Fruit fly (Drosophila melanogaster): ENCODE measurements around the gene CG5805.
A peak's percentile ranks its signal among the peaks of the same experiment; 100 is the strongest.

The CG5805 gene

DNA sequence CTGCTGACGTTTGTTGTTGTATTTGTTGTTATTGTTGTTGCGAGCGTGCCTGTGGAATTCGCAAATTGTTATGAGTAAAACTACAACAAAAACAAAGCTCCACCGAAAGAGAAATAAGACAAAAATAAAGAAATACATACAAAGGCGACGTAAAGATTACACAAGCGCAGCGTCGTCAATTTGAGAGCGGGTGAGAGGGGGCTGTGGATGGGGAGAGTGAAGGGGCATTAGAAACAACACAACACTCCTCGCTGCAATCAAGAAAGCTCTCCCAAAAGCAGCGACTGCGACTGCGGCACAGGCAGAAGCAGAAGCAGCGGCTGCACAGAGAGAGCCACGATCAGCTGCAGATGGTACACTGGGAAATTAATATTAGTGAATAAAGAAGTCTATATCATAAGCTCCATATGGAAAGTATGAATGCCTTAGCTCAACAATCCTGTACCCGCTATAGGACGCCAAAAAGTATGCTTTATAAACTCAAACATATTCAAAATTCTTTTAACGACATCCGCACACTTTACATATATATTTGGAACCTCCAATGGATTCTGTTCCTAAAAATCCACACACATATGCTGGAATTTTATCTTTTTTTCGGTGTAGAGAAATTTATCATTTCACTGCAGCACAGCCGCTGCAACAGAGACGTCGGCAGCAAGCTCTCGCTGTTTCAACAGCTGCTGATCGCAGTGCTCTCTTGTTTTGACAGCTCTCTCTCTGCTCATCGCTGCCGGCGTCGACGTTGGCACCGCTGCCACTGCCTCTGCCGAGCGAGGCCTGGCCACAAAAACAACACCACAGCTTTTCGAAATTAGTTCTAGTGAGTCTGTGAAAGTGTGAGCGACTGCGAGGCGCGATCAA, 18.5 kb downstream of the CG5805 start, which contains the start of gene CG13631:
TSS of gene CG13631 (plus strand) at position 814 of the 864 bp plus-strand sequence.
- TF ChIP-seq Eip75B (GFP tag; optimal IDR thresholded peaks at IDR 0.05) (peak; percentile 98), svp (GFP tag) (peak; percentile 96), eg (GFP tag; IDR thresholded peaks at IDR 0.05) (peak; percentile 97), CG6792 (GFP tag; optimal IDR thresholded peaks at IDR 0.05) (peak; percentile 97), fd85E (GFP tag; optimal IDR thresholded peaks at IDR 0.05) (peak; percentile 80), Blimp-1 (GFP tag; optimal IDR thresholded peaks at IDR 0.05) (peak; percentile 81), Lpt (GFP tag; optimal IDR thresholded peaks at IDR 0.05) (peak; percentile 99), CG8119 (GFP tag; IDR thresholded peaks at IDR 0.05) (peak; percentile 99), CG10669 (GFP tag; optimal IDR thresholded peaks at IDR 0.05) (peak; percentile 88), cyc (GFP tag; optimal IDR thresholded peaks at IDR 0.05) (peak; percentile 97), spab (GFP tag; optimal IDR thresholded peaks at IDR 0.05) (peak; percentile 83), Smox (GFP tag; optimal IDR thresholded peaks at IDR 0.05) (peak; percentile 94), fd59A (GFP tag; optimal IDR thresholded peaks at IDR 0.05) (peak; percentile 81), salr (GFP tag; optimal IDR thresholded peaks at IDR 0.05) (peak; percentile 70 to 99), CG10631 (GFP tag; optimal IDR thresholded peaks at IDR 0.05) (peak; percentile 97), achi (GFP tag; optimal IDR thresholded peaks at IDR 0.05) (peak; percentile 97), CG6854 (GFP tag; optimal IDR thresholded peaks at IDR 0.05) (peak; percentile 83), Hr38 (GFP tag; optimal IDR thresholded peaks at IDR 0.05) (peak; percentile 81), acj6 (GFP tag; optimal IDR thresholded peaks at IDR 0.05) (peak; percentile 98), lz (GFP tag; optimal IDR thresholded peaks at IDR 0.05) (peak; percentile 98), vri (GFP tag; optimal IDR thresholded peaks at IDR 0.05) (peak; percentile 93), Met (GFP tag; optimal IDR thresholded peaks at IDR 0.05) (peak; percentile 96), CG6276 (GFP tag; optimal IDR thresholded peaks at IDR 0.05) (peak; percentile 99), esn (GFP tag; optimal IDR thresholded peaks at IDR 0.05) (peak; percentile 98), dac (GFP tag; optimal IDR thresholded peaks at IDR 0.05) (peak; percentile 99), CG32006 (GFP tag; optimal IDR thresholded peaks at IDR 0.05) (peak; percentile 100), Ets21C (GFP tag; optimal IDR thresholded peaks at IDR 0.05) (peak; percentile 97), Eip93F (GFP tag; optimal IDR thresholded peaks at IDR 0.05) (peak; percentile 73), Sox102F (GFP tag; optimal IDR thresholded peaks at IDR 0.05) (peak; percentile 94), CG16779 (tag; optimal IDR thresholded peaks at IDR 0.05) (peak; percentile 91), CG7368 (GFP tag; optimal IDR thresholded peaks at IDR 0.05) (peak; percentile 93), CG11762 (GFP tag; optimal IDR thresholded peaks at IDR 0.05; ENCODE audit: insufficient read depth) (peak; percentile 97), CG8632 (GFP tag; optimal IDR thresholded peaks at IDR 0.05) (peak; percentile 94), CG31627 (GFP tag; optimal IDR thresholded peaks at IDR 0.05) (peak; percentile 98), CG9139 (GFP tag; optimal IDR thresholded peaks at IDR 0.05) (peak; percentile 66), Hr4 (GFP tag; optimal IDR thresholded peaks at IDR 0.05) (peak; percentile 99), CG34406 (GFP tag; optimal IDR thresholded peaks at IDR 0.05) (peak; percentile 96), OdsH (GFP tag; optimal IDR thresholded peaks at IDR 0.05) (peak; percentile 98), CG4318 (GFP tag; optimal IDR thresholded peaks at IDR 0.05) (peak; percentile 99), Ets96B (tag; optimal IDR thresholded peaks at IDR 0.05) (peak; percentile 87), Eip78C (GFP tag) (peak; percentile 99), topi (GFP tag; optimal IDR thresholded peaks at IDR 0.05) (peak; percentile 97), ss (GFP tag; optimal IDR thresholded peaks at IDR 0.05) (peak; percentile 35 to 71), pdm3 (GFP tag; optimal IDR thresholded peaks at IDR 0.05) (peak; percentile 98), CG15336 (GFP tag; IDR thresholded peaks at IDR 0.05) (peak; percentile 99), CG6163 (GFP tag; IDR thresholded peaks at IDR 0.05) (peak; percentile 96), CG8319 (GFP tag; optimal IDR thresholded peaks at IDR 0.05) (peak; percentile 97), dsx (GFP tag; optimal IDR thresholded peaks at IDR 0.05; ENCODE audit: poor library complexity, severe bottlenecking) (peak; percentile 75), Hr39 (GFP tag; optimal IDR thresholded peaks at IDR 0.05) (peak; percentile 97), CG11294 (GFP tag; IDR thresholded peaks at IDR 0.05) (peak; percentile 95)

Measured in whole organism, prepupa.